Worm (Caenorhabditis elegans): ENCODE data around the gene srv-1.

DNA sequence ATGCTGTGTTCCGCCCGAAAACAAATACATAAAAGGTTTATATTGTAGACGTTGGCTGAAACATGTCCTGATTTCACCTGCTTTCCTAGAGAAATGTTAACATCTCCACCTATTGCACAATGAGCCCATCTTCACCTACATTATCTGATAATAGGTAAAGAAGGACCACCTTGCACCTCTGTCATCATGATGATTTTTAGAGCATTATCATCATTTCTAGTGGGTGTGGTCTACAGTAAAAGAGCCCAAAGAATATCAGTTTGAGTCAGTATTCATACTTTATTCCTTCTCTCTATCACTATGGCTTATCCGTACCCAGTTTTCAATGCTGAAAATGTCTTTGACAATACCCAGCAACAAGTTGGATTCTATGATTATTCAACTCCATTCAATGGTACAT, 34.0 kb downstream of the srv-1 start, which contains the start of gene med-2:
- TF ChIP-seq T22C8.4 (GFP tag; IDR thresholded peaks at IDR 0.05) (no peak), cog-1 (tag; optimal IDR thresholded peaks at IDR 0.05) (no peak), med-1 (GFP tag; optimal IDR thresholded peaks at IDR 0.05; ENCODE audit: insufficient read depth) (no peak), ztf-23 (GFP tag; IDR thresholded peaks at IDR 0.05) (no peak)
